Worm (Caenorhabditis elegans) whole organism, L4 larva: ENCODE data around the gene taf-2.

ENCODE experiments used
- F10B5.3 ChIP-seq: sonication (generic microtip); optimal IDR thresholded peaks from 2 replicates; lab custom pipeline; 2016; ENCODE audit warnings: mild to moderate bottlenecking, missing genetic modification characterization, missing compliant biosample characterization
- F26F4.8 ChIP-seq: fragments of 200-800 bp; sonication (Bioruptor generic); conservative IDR thresholded peaks from 2 replicates; pipeline ENCODE4 v1.3.6; 2022; ENCODE audit warnings: missing genetic modification characterization, missing compliant biosample characterization
- F44E2.7 ChIP-seq: fragments of 200-800 bp; sonication (Bioruptor generic); IDR thresholded peaks from 2 replicates; pipeline ENCODE4 v2.1.2; 2022; ENCODE audit warnings: missing genetic modification characterization, missing compliant biosample characterization
- R02D3.7 ChIP-seq: fragments of 150-350 bp; sonication (generic microtip); optimal IDR thresholded peaks from 3 replicates; lab custom pipeline; 2014; ENCODE audit warnings: missing biosample characterization, missing genetic modification characterization
- T26A8.4 ChIP-seq: fragments of 200-800 bp; sonication (Bioruptor generic); IDR thresholded peaks from 2 replicates; pipeline ENCODE4 v1.3.6; 2022; ENCODE audit warnings: missing genetic modification characterization, missing compliant biosample characterization
- Y48G9A.11 ChIP-seq: fragments of 200-800 bp; sonication (Bioruptor generic); IDR thresholded peaks from 2 replicates; pipeline ENCODE4 v1.3.6; 2022; ENCODE audit warnings: missing genetic modification reagents, missing genetic modification characterization, missing compliant biosample characterization
- Y75B8A.6 ChIP-seq: fragments of 200-800 bp; sonication (Bioruptor generic); IDR thresholded peaks from 2 replicates; pipeline ENCODE4 v1.3.6; 2022; ENCODE audit warnings: missing genetic modification reagents, missing genetic modification characterization, missing compliant biosample characterization
- aha-1 ChIP-seq: fragments of 150-350 bp; peaks from one replicate; lab custom pipeline; 2014; ENCODE audit warnings: missing biosample characterization, missing genetic modification characterization
- ceh-20 ChIP-seq: fragments of 200-800 bp; sonication (Bioruptor generic); IDR thresholded peaks from 2 replicates; pipeline ENCODE4 v1.3.6; 2022; ENCODE audit warnings: missing genetic modification reagents, missing genetic modification characterization, missing compliant biosample characterization
- ceh-32 ChIP-seq: sonication (generic microtip); optimal IDR thresholded peaks from 2 replicates; lab custom pipeline; 2016; ENCODE audit warnings: mild to moderate bottlenecking, missing genetic modification characterization, missing compliant biosample characterization; ENCODE audit not compliant: poor library complexity
- ceh-44 ChIP-seq: fragments of 200-800 bp; sonication (Bioruptor generic); IDR thresholded peaks from 2 replicates; pipeline ENCODE4 v1.3.6; 2022; ENCODE audit warnings: missing genetic modification reagents, missing genetic modification characterization, missing compliant biosample characterization
- ceh-62 ChIP-seq: sonication (generic microtip); optimal IDR thresholded peaks from 2 replicates; lab custom pipeline; 2017; ENCODE audit warnings: missing biosample characterization, missing genetic modification characterization
- ceh-82 ChIP-seq: sonication (generic microtip); optimal IDR thresholded peaks from 2 replicates; lab custom pipeline; 2017; ENCODE audit warnings: missing biosample characterization, missing genetic modification characterization
- daf-12 ChIP-seq: fragments of 150-350 bp; optimal IDR thresholded peaks from 2 replicates; lab custom pipeline; 2014; ENCODE audit warnings: missing biosample characterization, missing genetic modification reagents, missing genetic modification characterization
- dpl-1 ChIP-seq: fragments of 150-350 bp; optimal IDR thresholded peaks from 2 replicates; lab custom pipeline; 2014; ENCODE audit warnings: missing biosample characterization, missing genetic modification reagents, missing genetic modification characterization
- egl-27 ChIP-seq: sonication (generic microtip); optimal IDR thresholded peaks from 3 replicates; lab custom pipeline; 2017; ENCODE audit warnings: missing biosample characterization, missing genetic modification reagents, missing genetic modification characterization
- egl-43 ChIP-seq: fragments of 200-800 bp; sonication (Bioruptor generic); IDR thresholded peaks from 2 replicates; pipeline ENCODE4 v1.3.6; 2022; ENCODE audit warnings: missing genetic modification reagents, missing genetic modification characterization, missing compliant biosample characterization
- fos-1 ChIP-seq: fragments of 150-350 bp; optimal IDR thresholded peaks from 2 replicates; lab custom pipeline; 2014; ENCODE audit warnings: missing biosample characterization, missing genetic modification characterization
- gei-8 ChIP-seq: fragments of 200-800 bp; sonication (Bioruptor generic); optimal IDR thresholded peaks from 2 replicates; lab custom pipeline; 2018; ENCODE audit warnings: mild to moderate bottlenecking, missing genetic modification characterization, missing compliant biosample characterization
- hlh-11 ChIP-seq: fragments of 200-800 bp; sonication (Bioruptor generic); optimal IDR thresholded peaks from 2 replicates; lab custom pipeline; 2018; ENCODE audit warnings: mild to moderate bottlenecking, missing genetic modification characterization, missing compliant biosample characterization
- hmg-1.1 ChIP-seq: fragments of 200-800 bp; sonication (Bioruptor generic); IDR thresholded peaks from 2 replicates; pipeline ENCODE4 v1.3.6; 2022; ENCODE audit warnings: missing genetic modification reagents, missing genetic modification characterization, missing compliant biosample characterization
- lin-38 ChIP-seq: fragments of 200-800 bp; sonication (Bioruptor generic); IDR thresholded peaks from 2 replicates; pipeline ENCODE4 v1.3.6; 2022; ENCODE audit warnings: missing genetic modification reagents, missing genetic modification characterization, missing compliant biosample characterization
- mxl-2 ChIP-seq: fragments of 200-800 bp; sonication (Bioruptor generic); conservative IDR thresholded peaks from 2 replicates; pipeline ENCODE4 v1.3.6; 2022; ENCODE audit warnings: missing genetic modification reagents, missing genetic modification characterization, missing compliant biosample characterization
- nhr-10 ChIP-seq: fragments of 150-350 bp; optimal IDR thresholded peaks from 2 replicates; lab custom pipeline; 2014; ENCODE audit warnings: missing biosample characterization, missing genetic modification characterization
- nhr-11 ChIP-seq: fragments of 150-350 bp; optimal IDR thresholded peaks from 2 replicates; lab custom pipeline; 2014; ENCODE audit warnings: missing biosample characterization, missing genetic modification characterization
- nhr-111 ChIP-seq: fragments of 200-800 bp; sonication (Bioruptor generic); optimal IDR thresholded peaks from 2 replicates; lab custom pipeline; 2018; ENCODE audit warnings: mild to moderate bottlenecking, missing genetic modification characterization, missing compliant biosample characterization
- nhr-25 ChIP-seq: sonication (generic microtip); optimal IDR thresholded peaks from 2 replicates; lab custom pipeline; 2017; ENCODE audit warnings: missing genetic modification characterization, mild to moderate bottlenecking, missing compliant biosample characterization, antibody characterized with exemption, moderate library complexity, borderline replicate concordance; ENCODE audit not compliant: insufficient read depth
- nhr-28 ChIP-seq: fragments of 150-350 bp; optimal IDR thresholded peaks from 2 replicates; lab custom pipeline; 2014; ENCODE audit warnings: missing biosample characterization, missing genetic modification characterization
- nhr-41 ChIP-seq: fragments of 200-800 bp; sonication (Bioruptor generic); IDR thresholded peaks from 2 replicates; pipeline ENCODE4 v1.3.6; 2022; ENCODE audit warnings: missing genetic modification reagents, missing genetic modification characterization, missing compliant biosample characterization
- saeg-2 ChIP-seq: fragments of 200-800 bp; sonication (Bioruptor generic); IDR thresholded peaks from 2 replicates; pipeline ENCODE4 v1.3.6; 2022; ENCODE audit warnings: missing genetic modification reagents, missing genetic modification characterization, missing compliant biosample characterization
- set-16 ChIP-seq: fragments of 200-800 bp; sonication (Bioruptor generic); IDR thresholded peaks from 2 replicates; pipeline ENCODE4 v1.3.6; 2022; ENCODE audit warnings: missing genetic modification reagents, missing genetic modification characterization, missing compliant biosample characterization
- skn-1 ChIP-seq: fragments of 150-350 bp; optimal IDR thresholded peaks from 2 replicates; lab custom pipeline; 2014; ENCODE audit warnings: missing biosample characterization, missing genetic modification characterization
- spr-1 ChIP-seq: sonication (generic microtip); optimal IDR thresholded peaks from 2 replicates; lab custom pipeline; 2016; ENCODE audit warnings: mild to moderate bottlenecking, missing genetic modification characterization, missing compliant biosample characterization
- unc-130 ChIP-seq: sonication (generic microtip); optimal IDR thresholded peaks from 2 replicates; lab custom pipeline; 2016; ENCODE audit warnings: missing genetic modification reagents, missing genetic modification characterization, missing compliant biosample characterization
- unc-62 ChIP-seq, 3 experiments: fragments of 150-350 bp in 1 of 3; sonication (generic microtip); optimal IDR thresholded peaks in 2 of 3; peaks in 1 of 3; 1 replicate in 1 of 3; 2 replicates in 2 of 3; lab custom pipeline; 2014 to 2017; ENCODE audit warnings: missing biosample characterization in 3 of 3, missing genetic modification characterization in 3 of 3, missing genetic modification reagents in 3 of 3, missing genotype in 1 of 3
- vab-7 ChIP-seq: fragments of 200-800 bp; sonication (Bioruptor generic); IDR thresholded peaks from 2 replicates; pipeline ENCODE4 v1.3.6; 2022; ENCODE audit warnings: missing genetic modification reagents, missing genetic modification characterization, missing compliant biosample characterization
- zag-1 ChIP-seq: fragments of 150-350 bp; optimal IDR thresholded peaks from 2 replicates; lab custom pipeline; 2014; ENCODE audit warnings: missing biosample characterization, missing genetic modification characterization
- zfp-2 ChIP-seq: sonication (generic microtip); optimal IDR thresholded peaks from 2 replicates; lab custom pipeline; 2016; ENCODE audit warnings: mild to moderate bottlenecking, missing genetic modification characterization, missing compliant biosample characterization
- zip-11 ChIP-seq: fragments of 200-800 bp; sonication (Bioruptor generic); IDR thresholded peaks from 2 replicates; pipeline ENCODE4 v1.3.6; 2022; ENCODE audit warnings: missing genetic modification characterization, missing compliant biosample characterization
- zip-2 ChIP-seq: fragments of 150-350 bp; optimal IDR thresholded peaks from 2 replicates; lab custom pipeline; 2014; ENCODE audit warnings: missing biosample characterization, missing genetic modification characterization
- ztf-11 ChIP-seq: fragments of 150-350 bp; optimal IDR thresholded peaks from 2 replicates; lab custom pipeline; 2014; ENCODE audit warnings: missing biosample characterization, missing genetic modification characterization
- ztf-7 ChIP-seq: fragments of 150-350 bp; optimal IDR thresholded peaks from 2 replicates; lab custom pipeline; 2014; ENCODE audit warnings: missing biosample characterization, missing genetic modification characterization

taf-2 gene

DNA sequence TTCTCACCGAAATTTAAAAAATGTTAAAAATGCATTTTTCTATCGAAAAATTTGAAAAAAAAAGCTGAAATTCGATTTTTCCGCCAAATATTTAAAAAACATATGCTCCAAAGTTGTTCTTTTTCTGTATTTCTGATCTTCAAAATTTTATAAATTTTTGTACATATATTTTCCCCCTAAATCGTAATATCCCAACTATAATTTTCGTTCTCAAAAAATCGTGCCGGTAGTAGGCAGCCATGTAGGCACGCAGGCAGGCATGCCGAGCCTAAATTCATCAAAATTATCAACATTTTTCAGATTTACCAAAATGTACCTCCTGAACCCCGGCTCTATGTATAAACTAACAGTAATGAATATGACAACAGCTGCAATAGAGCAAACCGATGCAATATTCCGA, 28.5 kb downstream of the taf-2 start, which contains the start of gene sre-5:
Gene sre-5, plus strand, starts transcription at position 301 of the 400 bp plus-strand sequence.
- TF ChIP-seq skn-1 (tag; lab: Kevin White, UChicago), result no peak
- TF ChIP-seq aha-1, result peak; percentile 12

DNA sequence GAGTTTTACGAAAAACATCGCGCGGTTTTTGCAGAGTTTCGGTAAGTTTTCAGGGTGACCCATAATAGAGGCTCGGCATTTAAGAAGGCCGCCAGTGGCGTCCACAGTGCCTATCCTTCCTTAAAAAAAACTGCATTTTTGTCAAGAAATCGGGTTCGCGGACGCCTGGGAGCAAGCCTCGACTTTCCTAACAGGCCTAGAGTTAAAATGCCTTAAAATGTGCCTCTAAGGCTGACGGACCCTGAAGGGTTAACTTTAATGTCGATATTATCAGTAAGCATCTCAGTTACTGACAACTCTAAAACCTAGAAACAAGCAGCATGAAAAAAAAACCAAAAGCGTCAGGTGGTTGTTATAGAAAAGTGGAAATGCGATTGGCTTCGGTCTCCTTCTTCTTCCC, 34.2 kb downstream of the taf-2 start:
- TF ChIP-seq unc-130 (GFP tag; lab: Kevin White, UChicago) (no peak), ceh-32 (tag; lab: Kevin White, UChicago) (no peak), aha-1 (peak; percentile 93), nhr-25 (tag; lab: Kevin White, UChicago) (no peak), set-16 (GFP tag; lab: Robert Waterston, UW) (no peak), Y75B8A.6 (GFP tag; lab: Robert Waterston, UW) (no peak), ceh-82 (tag; lab: Kevin White, UChicago) (no peak)

ce11 chrIV:3557331-3557730, 36.1 kb downstream of the taf-2 start, which contains the start of gene osm-9:
Gene osm-9 (minus strand): TSS chrIV:3557431.
- TF ChIP-seq F44E2.7, result no peak
- no peak for TF ChIP-seq gei-8
- TF ChIP-seq egl-43, result no peak
- TF ChIP-seq Y48G9A.11, result no peak
- TF ChIP-seq ztf-7 (tag; lab: Kevin White, UChicago), result no peak
- no peak for TF ChIP-seq hmg-1.1 (GFP tag; lab: Robert Waterston, UW)
- TF ChIP-seq ztf-11 (tag; lab: Kevin White, UChicago), result no peak
- TF ChIP-seq ceh-82 (tag; lab: Kevin White, UChicago), result no peak
- TF ChIP-seq unc-62 (GFP tag; optimal IDR thresholded peaks at IDR 0.05 in 1 of 2; lab: Kevin White, UChicago), result no peak
- no peak for TF ChIP-seq unc-62 (tag; optimal IDR thresholded peaks at IDR 0.05; lab: Kevin White, UChicago)
- TF ChIP-seq ceh-20 (GFP tag; lab: Robert Waterston, UW), result no peak
- TF ChIP-seq ceh-44, result no peak
- no peak for TF ChIP-seq lin-38
- no peak for TF ChIP-seq nhr-111 (GFP tag; lab: Kevin White, UChicago)
- no peak for TF ChIP-seq daf-12 (tag; lab: Kevin White, UChicago)
- no peak for TF ChIP-seq spr-1 (tag; lab: Kevin White, UChicago)
- no peak for TF ChIP-seq egl-27 (tag; lab: Kevin White, UChicago)
- TF ChIP-seq zip-2 (tag; lab: Kevin White, UChicago), result no peak

DNA sequence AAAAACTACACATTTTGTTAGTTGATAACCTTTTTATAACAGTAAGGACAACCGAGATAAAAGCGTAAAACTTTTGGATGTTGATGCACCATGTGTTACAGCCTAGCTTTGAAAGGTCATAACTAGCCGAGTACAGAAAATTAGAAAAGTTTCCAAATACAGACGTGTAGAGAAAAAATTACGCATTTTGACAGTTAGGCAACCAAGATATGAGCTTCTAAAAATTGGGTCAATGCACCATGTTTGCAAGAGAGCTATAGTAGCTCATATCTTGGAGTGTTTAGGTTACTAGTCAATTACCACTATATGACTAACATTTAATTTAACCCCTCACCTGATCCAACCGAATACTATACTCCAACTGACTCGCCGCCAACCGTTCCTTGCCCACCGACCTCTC, 40.5 kb downstream of the taf-2 start:
- peak in 1 of 2 experiments; percentile 90 for TF ChIP-seq unc-62 (GFP tag; optimal IDR thresholded peaks at IDR 0.05 in 1 of 2; lab: Kevin White, UChicago)
- no peak for TF ChIP-seq unc-62 (tag; optimal IDR thresholded peaks at IDR 0.05; lab: Kevin White, UChicago)
- TF ChIP-seq fos-1 (tag; lab: Kevin White, UChicago), result no peak

ce11 chrIV:3551777-3552462, 41.5 kb downstream of the taf-2 start:
- TF ChIP-seq zip-11, result no peak
- no peak for TF ChIP-seq daf-12 (tag; lab: Kevin White, UChicago)
- TF ChIP-seq zag-1, result no peak
- TF ChIP-seq nhr-10, result no peak
- TF ChIP-seq dpl-1 (GFP tag; lab: Kevin White, UChicago), result peak; percentile 38
- TF ChIP-seq spr-1 (tag; lab: Kevin White, UChicago), result peak; percentile 63
- peak; percentile 76 for TF ChIP-seq vab-7 (GFP tag; lab: Robert Waterston, UW)
- TF ChIP-seq hlh-11 (tag; lab: Kevin White, UChicago), result peak; percentile 72
- no peak for TF ChIP-seq egl-27 (tag; lab: Kevin White, UChicago)
- peak; percentile 83 for TF ChIP-seq hmg-1.1 (GFP tag; lab: Robert Waterston, UW)
- TF ChIP-seq F26F4.8, result peak; percentile 88
- no peak for TF ChIP-seq R02D3.7
- no peak for TF ChIP-seq ceh-82 (tag; lab: Kevin White, UChicago)
- TF ChIP-seq zfp-2 (tag; lab: Kevin White, UChicago), result peak; percentile 8
- no peak for TF ChIP-seq ceh-62 (tag; lab: Kevin White, UChicago)
- no peak for TF ChIP-seq ztf-7 (tag; lab: Kevin White, UChicago)
- TF ChIP-seq F10B5.3 (tag; lab: Kevin White, UChicago), result no peak
- TF ChIP-seq nhr-11 (tag; lab: Kevin White, UChicago), result no peak
- peak; percentile 78 for TF ChIP-seq T26A8.4 (GFP tag; lab: Robert Waterston, UW)
- TF ChIP-seq nhr-28 (tag; lab: Kevin White, UChicago), result peak; percentile 19
- TF ChIP-seq saeg-2 (GFP tag; lab: Robert Waterston, UW), result peak; percentile 51; the same call in 1 of the 2 replicates
- peak; percentile 70; the same call in 1 of the 2 replicates for TF ChIP-seq nhr-41 (GFP tag; lab: Robert Waterston, UW)
- peak; percentile 30; the same call in 1 of the 2 replicates for TF ChIP-seq mxl-2
